Fruit fly (Drosophila melanogaster) whole organism, pupa: ENCODE results near the gene CG3556.
A peak's percentile ranks its signal among the peaks of the same experiment; 100 is the strongest.

Source experiments
- CG10348 ChIP-seq: fragments of 200-800 bp; sonication (Bioruptor generic); IDR thresholded peaks from 2 replicates; pipeline ENCODE4 v1.3.6; 2022; ENCODE audit warnings: missing biosample characterization, missing genetic modification characterization
- CG12605 ChIP-seq: fragments of 200-800 bp; sonication (Bioruptor generic); IDR thresholded peaks from 2 replicates; pipeline ENCODE4 v1.3.6; 2022; ENCODE audit warnings: missing biosample characterization, missing genetic modification characterization
- CG13204 ChIP-seq: fragments of 200-800 bp; sonication (Bioruptor generic); optimal IDR thresholded peaks from 2 replicates; lab custom pipeline; 2018; ENCODE audit warnings: missing biosample characterization, mild to moderate bottlenecking, missing genetic modification characterization, moderate library complexity
- CG14655 ChIP-seq: fragments of 200-800 bp; sonication (Bioruptor generic); optimal IDR thresholded peaks from 3 replicates; lab custom pipeline; 2017; ENCODE audit warnings: mild to moderate bottlenecking, missing biosample characterization, missing genetic modification reagents, missing genetic modification characterization
- CG15710 ChIP-seq: fragments of 200-800 bp; sonication (Bioruptor generic); optimal IDR thresholded peaks from 2 replicates; lab custom pipeline; 2018; ENCODE audit warnings: missing biosample characterization, mild to moderate bottlenecking, missing genetic modification characterization, moderate library complexity
- CG17806 ChIP-seq: fragments of 200-800 bp; sonication (Bioruptor generic); optimal IDR thresholded peaks from 2 replicates; lab custom pipeline; 2018; ENCODE audit warnings: missing biosample characterization, mild to moderate bottlenecking, missing genetic modification characterization, moderate library complexity
- CG32121 ChIP-seq: fragments of 200-800 bp; sonication (Bioruptor generic); IDR thresholded peaks from 2 replicates; pipeline ENCODE4 v1.3.6; 2022; ENCODE audit warnings: missing biosample characterization, missing genetic modification characterization
- CG34367 ChIP-seq: fragments of 200-800 bp; sonication (Bioruptor generic); optimal IDR thresholded peaks from 2 replicates; lab custom pipeline; 2018; ENCODE audit warnings: missing biosample characterization, mild to moderate bottlenecking, missing genetic modification characterization
- CG4496 ChIP-seq: fragments of 200-800 bp; sonication (Bioruptor generic); IDR thresholded peaks from 3 replicates; pipeline ENCODE4 v1.3.6; 2022; ENCODE audit warnings: missing biosample characterization, missing genetic modification characterization
- CG8159 ChIP-seq: fragments of 200-800 bp; sonication (Bioruptor generic); optimal IDR thresholded peaks from 3 replicates; lab custom pipeline; 2018; ENCODE audit warnings: missing biosample characterization, mild to moderate bottlenecking, missing genetic modification characterization, moderate library complexity
- CG8301 ChIP-seq: fragments of 200-800 bp; sonication (Bioruptor generic); optimal IDR thresholded peaks from 2 replicates; lab custom pipeline; 2018; ENCODE audit warnings: missing biosample characterization, mild to moderate bottlenecking, missing genetic modification characterization
- CG9948 ChIP-seq: fragments of 200-800 bp; sonication (Bioruptor generic); optimal IDR thresholded peaks from 2 replicates; lab custom pipeline; 2018; ENCODE audit warnings: missing biosample characterization, mild to moderate bottlenecking, missing genetic modification characterization, moderate library complexity
- D1 ChIP-seq: fragments of 200-800 bp; sonication (Bioruptor generic); optimal IDR thresholded peaks from 2 replicates; lab custom pipeline; 2018; ENCODE audit warnings: missing biosample characterization, mild to moderate bottlenecking, missing genetic modification characterization, moderate library complexity
- EcR ChIP-seq: fragments of 200-800 bp; sonication (Bioruptor generic); optimal IDR thresholded peaks from 3 replicates; lab custom pipeline; 2019; ENCODE audit warnings: missing biosample characterization, missing genetic modification characterization, mild to moderate bottlenecking, moderate library complexity, missing genetic modification reagents
- Ets98B ChIP-seq: fragments of 200-800 bp; sonication (Bioruptor generic); IDR thresholded peaks from 2 replicates; pipeline ENCODE4 v1.3.6; 2022; ENCODE audit warnings: missing biosample characterization, missing genetic modification characterization
- Pif1A ChIP-seq: fragments of 200-800 bp; sonication (Bioruptor generic); optimal IDR thresholded peaks from 3 replicates; lab custom pipeline; 2016; ENCODE audit warnings: missing biosample characterization, missing genetic modification characterization
- Pif1B ChIP-seq: fragments of 200-800 bp; sonication (Bioruptor generic); optimal IDR thresholded peaks from 3 replicates; lab custom pipeline; 2016; ENCODE audit warnings: missing biosample characterization, missing genetic modification characterization
- Snoo ChIP-seq: fragments of 200-800 bp; sonication (Bioruptor generic); optimal IDR thresholded peaks from 3 replicates; lab custom pipeline; 2017; ENCODE audit warnings: missing biosample characterization, mild to moderate bottlenecking, missing genetic modification characterization, inconsistent platforms
- fd96Ca ChIP-seq: fragments of 200-800 bp; sonication (Bioruptor generic); IDR thresholded peaks from 3 replicates; pipeline ENCODE4 v1.3.6; 2022; ENCODE audit warnings: missing biosample characterization, missing genetic modification characterization
- gl ChIP-seq: fragments of 200-800 bp; sonication (Bioruptor generic); optimal IDR thresholded peaks from 2 replicates; lab custom pipeline; 2018; ENCODE audit warnings: missing biosample characterization, mild to moderate bottlenecking, missing genetic modification characterization
- rn ChIP-seq: fragments of 200-800 bp; sonication (Bioruptor generic); IDR thresholded peaks from 2 replicates; pipeline ENCODE4 v1.3.6; 2022; ENCODE audit warnings: missing biosample characterization, missing genetic modification characterization

Gene CG3556

DNA sequence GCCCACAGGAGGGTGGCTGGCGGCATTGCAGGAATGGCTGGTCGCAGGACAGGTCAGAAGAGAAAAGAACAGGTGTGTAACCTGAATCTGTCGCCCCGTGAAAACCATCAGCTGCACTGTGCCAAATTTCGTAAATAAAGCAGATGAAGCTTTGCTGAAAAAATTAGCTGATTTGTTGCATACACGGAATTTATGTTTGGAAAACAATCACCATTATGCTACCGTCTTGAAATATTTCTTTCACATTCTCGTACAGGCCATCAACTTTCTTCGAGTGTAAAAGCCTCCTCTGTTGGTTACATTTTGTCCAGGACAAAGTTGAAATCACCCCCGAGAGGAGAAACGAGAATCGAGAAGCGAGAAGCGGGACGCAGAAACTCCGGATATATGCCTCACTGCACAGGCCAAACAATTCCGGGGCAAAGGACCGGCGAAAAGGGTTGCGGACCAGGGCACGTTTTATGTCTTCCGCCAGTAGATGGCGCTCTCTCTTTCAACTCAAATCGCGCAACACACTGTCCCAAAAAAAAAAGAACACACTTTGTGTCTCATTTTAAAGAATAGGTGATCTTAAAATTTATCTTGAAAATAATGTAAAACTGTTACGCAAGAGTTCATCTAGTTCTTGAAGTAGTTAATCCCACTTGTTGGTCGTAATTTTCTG is 30.3 kb downstream of the CG3556 start:
- TF ChIP-seq CG17806 = peak; percentile 27
- TF ChIP-seq CG8301 (tag; lab: Kevin White, UChicago) = no peak
- TF ChIP-seq EcR (GFP tag; lab: Kevin White, UChicago) = no peak
- TF ChIP-seq CG13204 = no peak
- no peak for TF ChIP-seq Snoo (tag; lab: Kevin White, UChicago)
- no peak for TF ChIP-seq CG10348
- no peak for TF ChIP-seq CG12605 (GFP tag; lab: Robert Waterston, UW)
- TF ChIP-seq CG32121 (GFP tag; lab: Robert Waterston, UW) = no peak
- TF ChIP-seq Pif1A (GFP tag; lab: Kevin White, UChicago) = no peak
- TF ChIP-seq D1 (tag; lab: Kevin White, UChicago) = no peak
- TF ChIP-seq fd96Ca (GFP tag; lab: Robert Waterston, UW) = no peak
- TF ChIP-seq CG8159 = peak; percentile 42
- no peak for TF ChIP-seq CG34367
- no peak for TF ChIP-seq Pif1B (GFP tag; lab: Kevin White, UChicago)
- no peak for TF ChIP-seq CG14655
- TF ChIP-seq gl (tag; lab: Kevin White, UChicago) = no peak
- TF ChIP-seq rn = no peak
- TF ChIP-seq CG4496 = no peak
- no peak for TF ChIP-seq CG9948 (tag; lab: Kevin White, UChicago)
- peak; percentile 17 for TF ChIP-seq CG15710
- TF ChIP-seq Ets98B = no peak

DNA sequence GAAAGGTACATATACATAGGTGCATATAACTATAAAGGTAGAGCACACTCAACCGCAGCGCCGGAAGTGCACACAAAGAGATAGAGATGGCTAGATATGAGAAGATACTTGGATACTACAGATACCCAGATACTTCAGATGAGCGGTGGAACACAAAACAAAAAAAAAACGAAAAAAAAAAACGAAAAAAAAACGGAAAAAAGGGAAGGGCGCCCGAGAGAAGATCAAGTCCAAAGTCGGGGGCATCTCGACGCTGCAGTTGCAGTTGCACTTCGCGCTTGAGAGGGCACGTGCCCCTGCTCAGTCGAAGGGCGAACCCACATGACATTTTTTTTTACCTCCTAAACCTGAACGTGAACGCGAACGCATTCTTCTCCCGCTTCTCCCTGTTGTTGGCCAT is 33.9 kb downstream of the CG3556 start:
- TF ChIP-seq CG13204 = peak; percentile 2
- no peak for TF ChIP-seq CG8301 (tag; lab: Kevin White, UChicago)

DNA sequence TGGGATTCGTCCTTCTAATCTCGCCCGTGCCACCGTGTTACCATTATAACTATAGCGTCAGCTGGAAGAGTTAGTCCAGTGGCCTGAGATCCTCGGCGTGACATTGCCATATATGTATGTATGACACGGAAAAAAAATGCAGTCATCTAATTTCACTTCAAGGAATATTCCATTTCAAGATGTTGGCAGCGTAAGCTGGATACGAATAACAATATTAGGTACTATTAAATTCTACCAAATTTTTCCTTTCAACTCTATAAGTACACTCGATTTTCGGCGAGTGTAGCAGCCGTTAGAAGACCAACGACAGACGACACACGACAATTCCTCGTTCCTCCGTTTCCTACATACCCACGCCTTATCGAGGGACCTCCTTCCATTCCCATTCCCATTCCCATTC is 34.9 kb downstream of the CG3556 start:
- no peak for TF ChIP-seq Pif1B (GFP tag; lab: Kevin White, UChicago)

DNA sequence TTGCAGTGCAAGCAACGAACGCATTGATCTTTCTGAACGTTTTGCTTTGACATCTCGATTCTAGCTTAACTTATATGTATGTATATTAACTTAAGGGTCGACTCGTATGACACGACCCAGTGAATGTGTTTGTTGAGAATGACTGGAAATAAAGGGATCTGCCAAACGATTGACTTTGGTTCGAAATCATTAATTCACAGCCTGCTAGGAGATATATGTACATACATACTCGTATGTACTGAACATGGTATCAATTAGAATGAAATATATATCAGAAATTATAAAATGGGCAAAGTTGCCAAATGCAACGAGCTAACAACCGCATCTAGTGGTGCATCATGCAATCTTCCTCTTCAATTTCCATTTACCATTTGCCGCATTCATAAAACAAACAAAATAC is 41.8 kb downstream of the CG3556 start, which contains the start of gene CG12684:
TSS of gene CG12684 (minus strand) at position 101 of the 400 bp plus-strand sequence.
- TF ChIP-seq CG17806 = no peak
- TF ChIP-seq Snoo (tag; lab: Kevin White, UChicago) = no peak
- TF ChIP-seq CG8301 (tag; lab: Kevin White, UChicago) = no peak
- no peak for TF ChIP-seq Pif1A (GFP tag; lab: Kevin White, UChicago)
- no peak for TF ChIP-seq CG12605 (GFP tag; lab: Robert Waterston, UW)
- no peak for TF ChIP-seq CG15710
- TF ChIP-seq CG32121 (GFP tag; lab: Robert Waterston, UW) = no peak

DNA sequence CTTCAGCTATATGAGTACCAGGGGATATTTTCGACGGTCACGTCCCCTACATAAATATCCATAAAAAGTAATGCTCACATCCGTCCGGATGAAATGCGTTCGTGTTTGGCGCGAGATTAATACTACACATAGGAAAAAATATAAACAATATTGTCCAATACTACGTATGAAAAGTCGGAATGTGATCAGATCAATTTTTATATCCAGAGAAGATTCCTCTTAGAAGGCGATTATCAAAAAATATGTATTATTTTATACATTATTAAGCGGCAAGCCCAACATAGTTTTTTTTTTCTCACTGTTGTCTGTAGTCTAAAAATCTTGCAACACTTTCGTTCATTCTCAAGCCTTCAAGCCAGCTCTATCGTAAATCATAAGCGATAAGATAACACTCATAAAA is 43.9 kb downstream of the CG3556 start:
- no peak for TF ChIP-seq CG9948 (tag; lab: Kevin White, UChicago)
- TF ChIP-seq CG8159 = peak; percentile 27

DNA sequence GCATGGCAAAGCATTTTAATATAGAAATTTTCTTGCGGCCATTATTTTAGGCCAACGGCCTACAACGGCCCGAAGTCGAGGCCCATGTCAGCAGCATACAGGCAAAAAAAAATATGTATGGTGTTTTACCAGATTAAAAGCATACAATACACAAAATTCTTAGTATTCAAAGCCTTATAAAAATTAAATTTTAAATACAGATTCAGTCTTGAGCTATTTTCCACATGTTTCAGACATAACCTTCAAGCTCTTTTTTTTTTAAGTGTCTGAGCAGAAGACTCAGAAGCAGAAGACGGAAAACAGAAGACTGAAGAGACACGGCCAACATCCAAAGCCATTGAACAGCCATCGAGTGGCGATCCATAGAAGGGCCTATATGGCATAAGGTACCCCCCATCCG is 51.7 kb downstream of the CG3556 start:
- TF ChIP-seq D1 (tag; lab: Kevin White, UChicago) (no peak), CG8159 (peak; percentile 9), CG17806 (no peak), CG12605 (GFP tag; lab: Robert Waterston, UW) (no peak), CG32121 (GFP tag; lab: Robert Waterston, UW) (no peak), rn (no peak), fd96Ca (GFP tag; lab: Robert Waterston, UW) (no peak), Ets98B (no peak), CG9948 (tag; lab: Kevin White, UChicago) (peak; percentile 20), CG10348 (no peak), CG34367 (no peak), Pif1B (GFP tag; lab: Kevin White, UChicago) (no peak), gl (tag; lab: Kevin White, UChicago) (no peak), EcR (GFP tag; lab: Kevin White, UChicago) (no peak), CG4496 (no peak), CG13204 (no peak), CG14655 (peak; percentile 31), CG8301 (tag; lab: Kevin White, UChicago) (no peak), Pif1A (GFP tag; lab: Kevin White, UChicago) (no peak), Snoo (tag; lab: Kevin White, UChicago) (no peak), CG15710 (peak; percentile 4)

DNA sequence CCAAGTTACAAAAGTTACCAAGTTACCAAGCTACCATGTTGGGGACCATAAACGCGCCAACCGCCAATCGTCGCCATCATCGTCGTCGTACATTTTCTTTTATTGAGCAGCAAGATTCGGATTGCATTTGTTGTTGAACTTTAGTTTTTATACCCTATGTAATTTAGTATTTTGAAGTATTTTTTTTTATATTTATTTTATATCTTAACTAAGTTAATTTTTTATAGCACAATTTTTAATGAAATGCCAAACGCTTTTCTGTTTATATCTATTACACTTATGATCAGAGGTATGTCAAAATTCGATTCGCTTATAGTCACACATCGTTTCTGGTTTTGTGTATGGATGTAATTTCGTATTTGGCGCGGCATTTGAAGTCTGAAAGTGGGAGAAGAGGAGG is 52.4 kb downstream of the CG3556 start:
- TF ChIP-seq Pif1A (GFP tag; lab: Kevin White, UChicago) = no peak
- TF ChIP-seq rn = no peak
- 0 out of 2 replicates have a peak, but pooled peaks have one; percentile 31 for TF ChIP-seq Ets98B
- peak; percentile 23 for TF ChIP-seq CG14655
- TF ChIP-seq CG8159 = no peak
- no peak for TF ChIP-seq Pif1B (GFP tag; lab: Kevin White, UChicago)
- TF ChIP-seq EcR (GFP tag; lab: Kevin White, UChicago) = no peak
- peak; percentile 35 for TF ChIP-seq CG8301 (tag; lab: Kevin White, UChicago)
- TF ChIP-seq, all 21 proteins: peak for 3
